Fruit fly (Drosophila melanogaster) whole organism, embryonic: ENCODE results near the gene CG32708.

Experiments used
- Adf1 ChIP-seq: fragments of 200-800 bp; sonication (Bioruptor generic); IDR thresholded peaks from 2 replicates; pipeline ENCODE4 v1.3.6; 2022; ENCODE audit warnings: missing biosample characterization, missing genetic modification characterization
- CG10274 ChIP-seq: fragments of 200-800 bp; sonication (Bioruptor generic); optimal IDR thresholded peaks from 3 replicates; lab custom pipeline; 2017; ENCODE audit warnings: missing biosample characterization, mild to moderate bottlenecking, missing genetic modification characterization
- CG12744 ChIP-seq: fragments of 200-800 bp; sonication (Bioruptor generic); optimal IDR thresholded peaks from 2 replicates; lab custom pipeline; 2016; ENCODE audit warnings: missing biosample characterization, missing genetic modification characterization
- CG14014 ChIP-seq: fragments of 200-800 bp; sonication (Bioruptor generic); IDR thresholded peaks from 2 replicates; pipeline ENCODE4 v1.3.6; 2022; ENCODE audit warnings: missing biosample characterization, missing genetic modification characterization
- CG15011 ChIP-seq: fragments of 200-800 bp; sonication (Bioruptor generic); optimal IDR thresholded peaks from 3 replicates; lab custom pipeline; 2018; ENCODE audit warnings: missing biosample characterization, mild to moderate bottlenecking, missing genetic modification characterization
- CG15479 ChIP-seq: fragments of 200-800 bp; sonication (Bioruptor generic); optimal IDR thresholded peaks from 3 replicates; lab custom pipeline; 2019; ENCODE audit warnings: missing biosample characterization, mild to moderate bottlenecking, missing genetic modification characterization, moderate library complexity
- CG1603 ChIP-seq: fragments of 200-800 bp; sonication (Bioruptor generic); optimal IDR thresholded peaks from 2 replicates; lab custom pipeline; 2019; ENCODE audit warnings: missing biosample characterization, mild to moderate bottlenecking, missing genetic modification characterization, moderate library complexity
- CG17186 ChIP-seq: fragments of 200-800 bp; sonication (Bioruptor generic); optimal IDR thresholded peaks from 3 replicates; lab custom pipeline; 2017; ENCODE audit warnings: missing biosample characterization, missing genetic modification reagents, missing genetic modification characterization
- CG2678 ChIP-seq: fragments of 200-800 bp; sonication (Bioruptor generic); optimal IDR thresholded peaks from 3 replicates; lab custom pipeline; 2019; ENCODE audit warnings: missing biosample characterization, mild to moderate bottlenecking, missing genetic modification characterization, moderate library complexity
- CG3065 ChIP-seq: fragments of 200-800 bp; sonication (Bioruptor generic); optimal IDR thresholded peaks from 2 replicates; lab custom pipeline; 2016; ENCODE audit warnings: missing biosample characterization, missing genetic modification characterization
- CG42726 ChIP-seq: fragments of 200-800 bp; sonication (Bioruptor generic); IDR thresholded peaks from 2 replicates; pipeline ENCODE4 v1.3.6; 2022; ENCODE audit warnings: missing biosample characterization, missing genetic modification characterization; ENCODE audit not compliant: partially characterized antibody
- CG4617 ChIP-seq: fragments of 200-800 bp; sonication (Bioruptor generic); optimal IDR thresholded peaks from 3 replicates; lab custom pipeline; 2016; ENCODE audit warnings: missing biosample characterization, missing genetic modification characterization, borderline replicate concordance
- CG6689 ChIP-seq: fragments of 200-800 bp; sonication (Bioruptor generic); IDR thresholded peaks from 2 replicates; pipeline ENCODE4 v1.3.6; 2022; ENCODE audit warnings: missing biosample characterization, missing genetic modification characterization
- CG7839 ChIP-seq: fragments of 200-800 bp; sonication (Bioruptor generic); optimal IDR thresholded peaks from 3 replicates; lab custom pipeline; 2018; ENCODE audit warnings: missing biosample characterization, mild to moderate bottlenecking, missing genetic modification characterization, moderate library complexity
- CG9215 ChIP-seq: fragments of 200-800 bp; sonication (Bioruptor generic); IDR thresholded peaks from 2 replicates; pipeline ENCODE4 v1.3.6; 2022; ENCODE audit warnings: missing biosample characterization, missing genetic modification characterization
- Camta ChIP-seq: fragments of 200-800 bp; sonication (Bioruptor generic); optimal IDR thresholded peaks from 2 replicates; lab custom pipeline; 2016; ENCODE audit warnings: missing biosample characterization, missing genetic modification characterization
- CrebB ChIP-seq: fragments of 200-800 bp; sonication (Bioruptor generic); optimal IDR thresholded peaks from 3 replicates; lab custom pipeline; 2018; ENCODE audit warnings: missing biosample characterization, mild to moderate bottlenecking, missing genetic modification characterization
- D ChIP-seq, 2 experiments: fragments of 200-800 bp in 1 of 2; fragments of >200 bp in 1 of 2; sonication (Bioruptor generic) in 1 of 2; optimal IDR thresholded peaks; 2 replicates in 1 of 2; 3 replicates in 1 of 2; lab custom pipeline; 2017; ENCODE audit warnings: mild to moderate bottlenecking in 1 of 2, missing biosample characterization in 1 of 2, missing genetic modification characterization in 1 of 2, missing genetic modification reagents in 1 of 2
- Dek ChIP-seq: fragments of 200-800 bp; sonication (Bioruptor generic); optimal IDR thresholded peaks from 3 replicates; lab custom pipeline; 2019; ENCODE audit warnings: missing biosample characterization, mild to moderate bottlenecking, missing genetic modification characterization, moderate library complexity
- Drgx ChIP-seq: fragments of 200-800 bp; sonication (Bioruptor generic); IDR thresholded peaks from 2 replicates; pipeline ENCODE4 v1.3.6; 2022; ENCODE audit warnings: missing biosample characterization, missing genetic modification characterization
- Elba2 ChIP-seq: fragments of 200-800 bp; sonication (Bioruptor generic); optimal IDR thresholded peaks from 3 replicates; lab custom pipeline; 2016; ENCODE audit warnings: missing biosample characterization, missing genetic modification characterization
- Fer3 ChIP-seq: fragments of 200-800 bp; sonication (Bioruptor generic); optimal IDR thresholded peaks from 2 replicates; lab custom pipeline; 2018; ENCODE audit warnings: missing biosample characterization, mild to moderate bottlenecking, missing genetic modification characterization, moderate library complexity
- HLH4C ChIP-seq: fragments of 200-800 bp; sonication (Bioruptor generic); IDR thresholded peaks from 3 replicates; pipeline ENCODE4 v1.3.6; 2022; ENCODE audit warnings: missing biosample characterization, missing genetic modification characterization; ENCODE audit not compliant: partially characterized antibody
- Hr39 ChIP-seq: fragments of >200 bp; optimal IDR thresholded peaks from 2 replicates; lab custom pipeline; 2017
- Hsf ChIP-seq: fragments of 200-800 bp; sonication (Bioruptor generic); optimal IDR thresholded peaks from 3 replicates; lab custom pipeline; 2016; ENCODE audit warnings: missing biosample characterization, missing genetic modification characterization
- Lpt ChIP-seq: fragments of >200 bp; optimal IDR thresholded peaks from 2 replicates; lab custom pipeline; 2018; ENCODE audit warnings: missing biosample characterization, missing genetic modification characterization
- Oaz ChIP-seq: fragments of 200-800 bp; sonication (Bioruptor generic); IDR thresholded peaks from 2 replicates; pipeline ENCODE4 v1.3.6; 2022; ENCODE audit warnings: missing biosample characterization, missing genetic modification characterization
- Pdp1 ChIP-seq, 2 experiments: fragments of 200-800 bp; sonication (Bioruptor generic); optimal IDR thresholded peaks; 3 replicates each; lab custom pipeline; 2016; ENCODE audit warnings: missing biosample characterization in 2 of 2, missing genetic modification characterization in 2 of 2, mild to moderate bottlenecking in 1 of 2, moderate library complexity in 1 of 2
- Ptx1 ChIP-seq: fragments of 200-800 bp; sonication (Bioruptor generic); IDR thresholded peaks from 2 replicates; pipeline ENCODE4 v1.3.6; 2022; ENCODE audit warnings: missing biosample characterization, missing genetic modification characterization
- Ravus ChIP-seq: fragments of 200-800 bp; sonication (Bioruptor generic); IDR thresholded peaks from 2 replicates; pipeline ENCODE4 v1.3.6; 2022; ENCODE audit warnings: missing biosample characterization, missing genetic modification characterization
- Ssrp ChIP-seq: fragments of 200-800 bp; sonication (Bioruptor generic); optimal IDR thresholded peaks from 2 replicates; lab custom pipeline; 2018; ENCODE audit warnings: missing biosample characterization, mild to moderate bottlenecking, missing genetic modification characterization, moderate library complexity
- Taf1 ChIP-seq: fragments of 200-800 bp; sonication (Bioruptor generic); IDR thresholded peaks from 2 replicates; pipeline ENCODE4 v1.3.6; 2022; ENCODE audit warnings: missing biosample characterization, missing genetic modification characterization
- ac ChIP-seq: fragments of 200-800 bp; sonication (Bioruptor generic); optimal IDR thresholded peaks from 3 replicates; lab custom pipeline; 2017; ENCODE audit warnings: missing biosample characterization, mild to moderate bottlenecking, missing genetic modification characterization
- az2 ChIP-seq: fragments of 200-800 bp; sonication (Bioruptor generic); optimal IDR thresholded peaks from 3 replicates; lab custom pipeline; 2016; ENCODE audit warnings: missing biosample characterization, missing genetic modification characterization
- cato ChIP-seq: fragments of 200-800 bp; sonication (Bioruptor generic); optimal IDR thresholded peaks from 2 replicates; lab custom pipeline; 2016; ENCODE audit warnings: missing biosample characterization, missing genetic modification characterization, borderline replicate concordance
- crol ChIP-seq: fragments of 200-800 bp; sonication (Bioruptor generic); IDR thresholded peaks from 2 replicates; pipeline ENCODE4 v1.3.6; 2022; ENCODE audit warnings: missing biosample characterization, missing genetic modification characterization
- cwo ChIP-seq: fragments of 200-800 bp; sonication (Bioruptor generic); optimal IDR thresholded peaks from 3 replicates; lab custom pipeline; 2017; ENCODE audit warnings: missing biosample characterization, missing genetic modification characterization, mild to moderate bottlenecking, moderate library complexity, missing genetic modification reagents
- dan ChIP-seq: fragments of 200-800 bp; sonication (Bioruptor generic); IDR thresholded peaks from 2 replicates; pipeline ENCODE4 v1.3.6; 2022; ENCODE audit warnings: missing biosample characterization, missing genetic modification characterization
- fd102C ChIP-seq: fragments of 200-800 bp; sonication (Bioruptor generic); optimal IDR thresholded peaks from 2 replicates; lab custom pipeline; 2018; ENCODE audit warnings: missing biosample characterization, mild to moderate bottlenecking, missing genetic modification characterization, moderate library complexity
- hb ChIP-seq: fragments of 200-800 bp; sonication (Bioruptor generic); IDR thresholded peaks from 3 replicates; pipeline ENCODE4 v1.3.6; 2022; ENCODE audit warnings: missing biosample characterization, missing genetic modification characterization; ENCODE audit not compliant: partially characterized antibody
- jigr1 ChIP-seq: fragments of 200-800 bp; sonication (Bioruptor generic); IDR thresholded peaks from 3 replicates; pipeline ENCODE4 v1.3.6; 2022; ENCODE audit warnings: missing biosample characterization, missing genetic modification characterization
- kah ChIP-seq: fragments of 200-800 bp; sonication (Bioruptor generic); optimal IDR thresholded peaks from 2 replicates; lab custom pipeline; 2018; ENCODE audit warnings: missing biosample characterization, mild to moderate bottlenecking, missing genetic modification characterization
- knrl ChIP-seq: fragments of 200-800 bp; sonication (Bioruptor generic); IDR thresholded peaks from 3 replicates; pipeline ENCODE4 v1.3.6; 2022; ENCODE audit warnings: missing biosample characterization, missing genetic modification characterization; ENCODE audit not compliant: partially characterized antibody
- mld ChIP-seq: fragments of 200-800 bp; sonication (Bioruptor generic); IDR thresholded peaks from 3 replicates; pipeline ENCODE4 v1.3.6; 2022; ENCODE audit warnings: missing biosample characterization, missing genetic modification characterization; ENCODE audit not compliant: partially characterized antibody
- salm ChIP-seq: fragments of 200-800 bp; sonication (Bioruptor generic); optimal IDR thresholded peaks from 2 replicates; lab custom pipeline; 2018; ENCODE audit warnings: missing biosample characterization, mild to moderate bottlenecking, missing genetic modification characterization
- sisA ChIP-seq: fragments of 200-800 bp; sonication (Bioruptor generic); IDR thresholded peaks from 2 replicates; pipeline ENCODE4 v1.3.6; 2022; ENCODE audit warnings: missing biosample characterization, missing genetic modification characterization
- so ChIP-seq: fragments of 200-800 bp; sonication (Bioruptor generic); IDR thresholded peaks from 3 replicates; pipeline ENCODE4 v1.3.6; 2022; ENCODE audit warnings: missing biosample characterization, missing genetic modification characterization
- ttk ChIP-seq: fragments of 200-800 bp; sonication (Bioruptor generic); IDR thresholded peaks from 2 replicates; pipeline ENCODE4 v2.1.2; 2022; ENCODE audit warnings: missing biosample characterization, missing genetic modification characterization
- vfl ChIP-seq: fragments of 200-800 bp; sonication (Bioruptor generic); optimal IDR thresholded peaks from 2 replicates; lab custom pipeline; 2016; ENCODE audit warnings: missing biosample characterization, missing genetic modification characterization

Gene CG32708

DNA sequence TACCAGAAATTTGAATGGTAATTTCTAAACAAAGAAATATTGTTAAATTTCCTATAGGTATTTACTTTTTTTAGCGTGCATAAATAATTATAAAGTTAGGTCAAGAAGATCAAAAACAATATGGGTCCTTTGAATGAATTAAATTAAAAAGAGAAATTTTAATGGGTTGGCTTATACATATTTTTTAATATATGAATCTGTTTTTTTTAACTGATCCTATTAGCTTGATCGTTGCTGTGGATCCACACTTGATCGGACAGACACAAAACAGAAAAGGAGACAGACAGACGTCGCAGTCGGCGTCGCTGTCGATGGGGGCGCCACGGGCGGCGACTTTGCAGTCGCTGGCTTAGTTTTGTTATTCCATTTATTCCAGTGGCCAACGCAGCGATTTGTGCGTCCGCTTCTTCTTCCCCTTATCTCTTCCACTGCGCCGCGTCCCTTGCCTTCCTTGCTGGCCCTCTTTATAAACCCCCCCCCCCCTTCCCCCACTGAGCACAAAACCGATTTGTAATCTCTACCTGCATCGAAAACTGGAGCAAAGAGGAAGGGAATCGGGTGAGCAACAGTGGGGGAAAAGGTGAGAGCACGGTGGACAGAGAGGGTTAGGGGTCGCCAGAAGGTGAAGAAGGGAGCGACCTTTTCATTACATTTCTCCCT is 37.9 kb upstream of the CG32708 start (continued):
- TF ChIP-seq CG12744 (GFP tag; lab: Kevin White, UChicago) (no peak), Elba2 (GFP tag; lab: Kevin White, UChicago) (no peak), Dek (peak; percentile 36), fd102C (no peak), Fer3 (peak; percentile 32), kah (GFP tag; lab: Kevin White, UChicago) (peak; percentile 31), Ssrp (tag; lab: Kevin White, UChicago) (peak; percentile 82), CG15011 (GFP tag; lab: Kevin White, UChicago) (peak; percentile 29), Taf1 (GFP tag; lab: Robert Waterston, UW) (no peak), sisA (GFP tag; lab: Robert Waterston, UW) (peak; percentile 40; the same call in 1 of the 2 replicates), CG15479 (GFP tag; lab: Kevin White, UChicago) (no peak), Camta (GFP tag; lab: Kevin White, UChicago) (peak; percentile 19), jigr1 (GFP tag; lab: Robert Waterston, UW) (no peak), crol (GFP tag; lab: Robert Waterston, UW) (peak; percentile 99), Ravus (no peak), CG3065 (GFP tag; lab: Kevin White, UChicago) (peak; percentile 17), cato (no peak), CrebB (tag; lab: Kevin White, UChicago) (no peak), Hsf (GFP tag; lab: Kevin White, UChicago) (peak; percentile 54), Oaz (GFP tag; lab: Robert Waterston, UW) (no peak), Drgx (GFP tag; lab: Robert Waterston, UW) (peak; percentile 78), mld (GFP tag; lab: Robert Waterston, UW) (no peak), Pdp1 (GFP tag; optimal IDR thresholded peaks at IDR 0.05; lab: Kevin White, UChicago) (peak in 1 of 2 experiments; percentile 28), hb (no peak), CG1603 (tag; lab: Kevin White, UChicago) (no peak), Adf1 (GFP tag; lab: Robert Waterston, UW) (peak; percentile 76), az2 (GFP tag; lab: Kevin White, UChicago) (peak; percentile 63), CG6689 (GFP tag; lab: Robert Waterston, UW) (peak; percentile 65), cwo (no peak), salm (tag; lab: Kevin White, UChicago) (peak; percentile 70), vfl (GFP tag; lab: Kevin White, UChicago) (no peak), CG14014 (peak; percentile 42; the same call in 1 of the 2 replicates), CG17186 (GFP tag; lab: Kevin White, UChicago) (no peak), CG9215 (GFP tag; lab: Robert Waterston, UW) (no peak), CG42726 (no peak), HLH4C (GFP tag; lab: Robert Waterston, UW) (no peak), CG10274 (GFP tag; lab: Kevin White, UChicago) (no peak), CG4617 (GFP tag; lab: Kevin White, UChicago) (no peak), Ptx1 (GFP tag; lab: Robert Waterston, UW) (peak; percentile 57), Hr39 (lab: Kevin White, UChicago) (no peak), so (GFP tag; lab: Robert Waterston, UW) (peak; percentile 59; the same call in 1 of the 3 replicates), Lpt (GFP tag; lab: Kevin White, UChicago) (no peak), ttk (GFP tag; lab: Robert Waterston, UW) (0 out of 2 replicates have a peak, but pooled peaks have one; percentile 4), CG7839 (tag; lab: Kevin White, UChicago) (peak; percentile 82), CG2678 (tag; lab: Kevin White, UChicago) (peak; percentile 79), knrl (no peak), dan (GFP tag; lab: Robert Waterston, UW) (no peak), D (optimal IDR thresholded peaks at IDR 0.05; lab: Kevin White, UChicago) (no peak), D (GFP tag; optimal IDR thresholded peaks at IDR 0.05; lab: Kevin White, UChicago) (peak; percentile 73), ac (GFP tag; lab: Kevin White, UChicago) (peak; percentile 29)
